Worm (Caenorhabditis elegans) whole organism, L4 larva: ENCODE results near the gene ZK380.6.

Experiments used
- lin-15B ChIP-seq: fragments of 150-350 bp; sonication (generic microtip); optimal IDR thresholded peaks from 3 replicates; lab custom pipeline; 2014; ENCODE audit warnings: missing biosample characterization, missing genetic modification characterization
- lsy-2 ChIP-seq, 2 experiments: fragments of 150-350 bp in 1 of 2; sonication (generic microtip) in 1 of 2; optimal IDR thresholded peaks; 2 replicates each; lab custom pipeline; 2014 to 2017; ENCODE audit warnings: missing biosample characterization in 2 of 2, missing genetic modification characterization in 2 of 2
- nhr-10 ChIP-seq: fragments of 150-350 bp; optimal IDR thresholded peaks from 2 replicates; lab custom pipeline; 2014; ENCODE audit warnings: missing biosample characterization, missing genetic modification characterization

ZK380.6 gene

DNA sequence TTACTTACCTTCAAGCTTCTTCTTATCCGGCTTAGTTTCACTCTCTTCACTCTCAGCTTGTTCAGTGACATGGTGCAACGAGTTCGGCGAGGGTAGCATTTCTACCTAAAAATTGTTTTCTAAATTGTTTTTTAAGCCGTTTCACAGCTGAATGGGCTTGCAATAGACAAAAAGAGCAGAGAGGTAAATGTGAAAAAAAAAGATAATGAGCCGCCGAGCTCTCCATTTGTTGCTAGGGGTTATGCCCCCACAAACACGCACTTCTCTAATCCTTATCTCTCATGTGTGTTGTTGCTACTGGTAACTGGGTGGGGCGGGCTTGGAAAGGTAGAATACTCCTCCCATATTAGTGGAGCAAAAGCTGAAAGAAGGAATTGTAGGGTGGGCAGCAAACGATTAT is 49.6 kb downstream of the ZK380.6 start, which contains the start of gene C36C9.5:
Gene C36C9.5 (minus strand): TSS at position 101 of the 400 bp plus-strand sequence.
- TF ChIP-seq lin-15B (tag; lab: Kevin White, UChicago) (no peak), lsy-2 (tag; optimal IDR thresholded peaks at IDR 0.05; lab: Kevin White, UChicago) (no peak), nhr-10 (no peak)
